Worm (Caenorhabditis elegans) whole organism, mixed stage, embryonic: ENCODE results near the gene C25G4.2.

Experiments used
- M03D4.4 ChIP-seq: sonication (generic microtip); optimal IDR thresholded peaks from 2 replicates; lab custom pipeline; 2017; ENCODE audit warnings: mild to moderate bottlenecking, missing genetic modification characterization, missing compliant biosample characterization
- bed-3 ChIP-seq: fragments of 200-800 bp; sonication (Bioruptor generic); optimal IDR thresholded peaks from 3 replicates; lab custom pipeline; 2018; ENCODE audit warnings: mild to moderate bottlenecking, missing genetic modification characterization, moderate library complexity, missing compliant biosample characterization
- ceh-39 ChIP-seq: fragments of 150-350 bp; optimal IDR thresholded peaks from 2 replicates; lab custom pipeline; 2014; ENCODE audit warnings: missing biosample characterization, missing genetic modification characterization
- ceh-43 ChIP-seq: fragments of 200-800 bp; sonication (Bioruptor generic); optimal IDR thresholded peaks from 2 replicates; lab custom pipeline; 2018; ENCODE audit warnings: mild to moderate bottlenecking, missing genetic modification characterization, moderate library complexity, missing compliant biosample characterization
- ceh-83 ChIP-seq: fragments of 200-800 bp; sonication (Bioruptor generic); optimal IDR thresholded peaks from 2 replicates; lab custom pipeline; 2018; ENCODE audit warnings: mild to moderate bottlenecking, missing genetic modification characterization, missing compliant biosample characterization
- ces-1 ChIP-seq: fragments of 150-350 bp; optimal IDR thresholded peaks from 2 replicates; lab custom pipeline; 2014; ENCODE audit warnings: missing biosample characterization, missing genetic modification reagents, missing genetic modification characterization
- cnd-1 ChIP-seq: fragments of 200-800 bp; sonication (Bioruptor generic); optimal IDR thresholded peaks from 2 replicates; lab custom pipeline; 2018; ENCODE audit warnings: mild to moderate bottlenecking, missing genetic modification characterization, missing compliant biosample characterization
- drap-1 ChIP-seq: fragments of 200-800 bp; sonication (Bioruptor generic); optimal IDR thresholded peaks from 3 replicates; lab custom pipeline; 2018; ENCODE audit warnings: mild to moderate bottlenecking, missing genetic modification characterization, missing compliant biosample characterization
- elt-1 ChIP-seq: sonication (generic microtip); optimal IDR thresholded peaks from 2 replicates; lab custom pipeline; 2017; ENCODE audit warnings: missing genetic modification characterization, mild to moderate bottlenecking, missing compliant biosample characterization, antibody characterized with exemption, moderate library complexity, borderline replicate concordance; ENCODE audit not compliant: insufficient read depth
- flh-1 ChIP-seq: fragments of 200-800 bp; sonication (Bioruptor generic); optimal IDR thresholded peaks from 2 replicates; lab custom pipeline; 2018; ENCODE audit warnings: mild to moderate bottlenecking, missing genetic modification characterization, moderate library complexity, missing compliant biosample characterization
- hlh-1 ChIP-seq: fragments of 150-350 bp; optimal IDR thresholded peaks from 2 replicates; lab custom pipeline; 2014; ENCODE audit warnings: missing biosample characterization, missing genetic modification reagents, missing genetic modification characterization
- lsy-2 ChIP-seq: fragments of 150-350 bp; optimal IDR thresholded peaks from 2 replicates; lab custom pipeline; 2014; ENCODE audit warnings: missing biosample characterization, missing genetic modification characterization
- mab-5 ChIP-seq: fragments of 150-350 bp; optimal IDR thresholded peaks from 2 replicates; lab custom pipeline; 2014; ENCODE audit warnings: missing biosample characterization, missing genetic modification characterization
- mep-1 ChIP-seq: fragments of 150-350 bp; optimal IDR thresholded peaks from 2 replicates; lab custom pipeline; 2017; ENCODE audit warnings: missing biosample characterization, missing genetic modification reagents, missing genetic modification characterization, inconsistent platforms
- mls-2 ChIP-seq: sonication (generic microtip); optimal IDR thresholded peaks from 2 replicates; lab custom pipeline; 2016; ENCODE audit warnings: mild to moderate bottlenecking, missing genetic modification characterization, moderate library complexity, missing compliant biosample characterization
- nhr-2 ChIP-seq: fragments of 150-350 bp; optimal IDR thresholded peaks from 2 replicates; lab custom pipeline; 2014; ENCODE audit warnings: missing biosample characterization, missing genetic modification characterization
- nhr-237 ChIP-seq: fragments of 150-350 bp; optimal IDR thresholded peaks from 2 replicates; lab custom pipeline; 2014; ENCODE audit warnings: missing biosample characterization, missing genetic modification characterization
- nhr-28 ChIP-seq: fragments of 150-350 bp; optimal IDR thresholded peaks from 2 replicates; lab custom pipeline; 2014; ENCODE audit warnings: missing biosample characterization, missing genetic modification characterization
- nhr-76 ChIP-seq: sonication (generic microtip); optimal IDR thresholded peaks from 2 replicates; lab custom pipeline; 2017; ENCODE audit warnings: missing biosample characterization, missing genetic modification characterization
- pha-4 ChIP-seq: fragments of 150-350 bp; optimal IDR thresholded peaks from 2 replicates; lab custom pipeline; 2018; ENCODE audit warnings: missing biosample characterization, missing genetic modification reagents, missing genetic modification characterization
- sem-2 ChIP-seq: fragments of 200-800 bp; sonication (Bioruptor generic); optimal IDR thresholded peaks from 2 replicates; lab custom pipeline; 2018; ENCODE audit warnings: mild to moderate bottlenecking, missing genetic modification characterization, missing compliant biosample characterization
- snpc-4 ChIP-seq: fragments of 150-350 bp; optimal IDR thresholded peaks from 2 replicates; lab custom pipeline; 2014; ENCODE audit warnings: missing biosample characterization, missing genetic modification characterization
- sptf-1 ChIP-seq: sonication (generic microtip); optimal IDR thresholded peaks from 2 replicates; lab custom pipeline; 2017; ENCODE audit warnings: mild to moderate bottlenecking, missing genetic modification characterization, moderate library complexity, missing compliant biosample characterization
- tbx-8 ChIP-seq: fragments of 200-800 bp; sonication (Bioruptor generic); optimal IDR thresholded peaks from 2 replicates; lab custom pipeline; 2018; ENCODE audit warnings: mild to moderate bottlenecking, missing genetic modification characterization, moderate library complexity, missing compliant biosample characterization
- unc-39 ChIP-seq: fragments of 150-350 bp; optimal IDR thresholded peaks from 2 replicates; lab custom pipeline; 2014; ENCODE audit warnings: missing biosample characterization, missing genetic modification characterization
- unc-62 ChIP-seq: fragments of 150-350 bp; optimal IDR thresholded peaks from 2 replicates; lab custom pipeline; 2014; ENCODE audit warnings: missing biosample characterization, missing genetic modification reagents, missing genetic modification characterization
- ztf-11 ChIP-seq: fragments of 150-350 bp; optimal IDR thresholded peaks from 2 replicates; lab custom pipeline; 2014; ENCODE audit warnings: missing biosample characterization, missing genetic modification characterization

The C25G4.2 gene

ce11 chrIV:12467761-12468160 is 23.9 kb upstream of the C25G4.2 start:
- no peak for TF ChIP-seq ceh-43 (GFP tag; lab: Kevin White, UChicago)
- peak; percentile 72 for TF ChIP-seq ceh-39 (tag; lab: Kevin White, UChicago)
- no peak for TF ChIP-seq flh-1
- no peak for TF ChIP-seq ztf-11 (tag; lab: Kevin White, UChicago)
- TF ChIP-seq lsy-2 (tag; lab: Kevin White, UChicago): no peak
- TF ChIP-seq M03D4.4 (tag; lab: Kevin White, UChicago): no peak

ce11 chrIV:12464822-12465221 is 21.0 kb upstream of the C25G4.2 start:
- TF ChIP-seq mep-1 (tag; lab: Kevin White, UChicago): no peak
- TF ChIP-seq snpc-4 (tag; lab: Kevin White, UChicago): no peak
- TF ChIP-seq ceh-39 (tag; lab: Kevin White, UChicago): no peak
- no peak for TF ChIP-seq pha-4
- no peak for TF ChIP-seq lsy-2 (tag; lab: Kevin White, UChicago)
- no peak for TF ChIP-seq bed-3 (GFP tag; lab: Kevin White, UChicago)
- no peak for TF ChIP-seq sptf-1
- no peak for TF ChIP-seq ceh-83 (GFP tag; lab: Kevin White, UChicago)
- no peak for TF ChIP-seq flh-1
- TF ChIP-seq mab-5: no peak
- no peak for TF ChIP-seq ces-1 (GFP tag; lab: Kevin White, UChicago)
- no peak for TF ChIP-seq mls-2 (tag; lab: Kevin White, UChicago)
- TF ChIP-seq, all 35 proteins: peak for 0

- TF ChIP-seq mep-1 (tag; lab: Kevin White, UChicago) (no peak), nhr-28 (tag; lab: Kevin White, UChicago) (no peak)
These were observed 19.5 kb upstream of the C25G4.2 start, which contains the start of gene C25G4.8 for ce11 chrIV:12463370-12463769. C25G4.8 (minus strand) TSS chrIV:12463470.

- TF ChIP-seq lsy-2 (tag; lab: Kevin White, UChicago): no peak
These were observed 12.8 kb upstream of the C25G4.2 start, which contains the start of gene C25G4.7 for ce11 chrIV:12456613-12457012. C25G4.7 (plus strand) TSS chrIV:12456913.

- TF ChIP-seq hlh-1 (tag; lab: Kevin White, UChicago): no peak
- no peak for TF ChIP-seq nhr-237 (tag; lab: Kevin White, UChicago)
- no peak for TF ChIP-seq unc-39 (tag; lab: Kevin White, UChicago)
- TF ChIP-seq sem-2 (GFP tag; lab: Kevin White, UChicago): no peak
- no peak for TF ChIP-seq drap-1 (GFP tag; lab: Kevin White, UChicago)
- no peak for TF ChIP-seq cnd-1
- TF ChIP-seq sptf-1: no peak
- no peak for TF ChIP-seq nhr-76 (tag; lab: Kevin White, UChicago)
- no peak for TF ChIP-seq elt-1 (tag; lab: Kevin White, UChicago)
- TF ChIP-seq pha-4: no peak
- TF ChIP-seq bed-3 (GFP tag; lab: Kevin White, UChicago): no peak
- TF ChIP-seq unc-62: no peak
These were observed 10.9 kb upstream of the C25G4.2 start, which contains the start of gene smz-1 for ce11 chrIV:12454750-12455149. smz-1 (plus strand) TSS chrIV:12455050.

ce11 chrIV:12454115-12454514 is 10.3 kb upstream of the C25G4.2 start, which contains the start of gene spe-44:
spe-44 (minus strand) TSS chrIV:12454215.
- TF ChIP-seq ceh-83 (GFP tag; lab: Kevin White, UChicago): no peak
- no peak for TF ChIP-seq snpc-4 (tag; lab: Kevin White, UChicago)
- TF ChIP-seq nhr-2 (tag; lab: Kevin White, UChicago): no peak
- TF ChIP-seq sem-2 (GFP tag; lab: Kevin White, UChicago): no peak
- TF ChIP-seq lsy-2 (tag; lab: Kevin White, UChicago): no peak
- no peak for TF ChIP-seq cnd-1
- TF ChIP-seq unc-39 (tag; lab: Kevin White, UChicago): no peak
- TF ChIP-seq unc-62: no peak
- no peak for TF ChIP-seq tbx-8 (GFP tag; lab: Kevin White, UChicago)
